Worm (Caenorhabditis elegans) whole organism, late embryonic: Measurements from ENCODE around the gene mmab-1.

Source experiments
- C08G9.2 ChIP-seq: sonication (generic microtip); optimal IDR thresholded peaks from 2 replicates; lab custom pipeline; 2016; ENCODE audit warnings: mild to moderate bottlenecking, missing genetic modification characterization, moderate library complexity, missing compliant biosample characterization
- F13H6.1 ChIP-seq: sonication (generic microtip); optimal IDR thresholded peaks from 2 replicates; lab custom pipeline; 2016; ENCODE audit warnings: missing genetic modification characterization, missing compliant biosample characterization
- ahr-1 ChIP-seq: sonication (generic microtip); optimal IDR thresholded peaks from 2 replicates; lab custom pipeline; 2016; ENCODE audit warnings: missing genetic modification characterization, missing compliant biosample characterization
- ceh-14 ChIP-seq: sonication (generic microtip); optimal IDR thresholded peaks from 2 replicates; lab custom pipeline; 2016; ENCODE audit warnings: missing genotype, missing genetic modification characterization, missing compliant biosample characterization
- ceh-18 ChIP-seq: sonication (generic microtip); optimal IDR thresholded peaks from 2 replicates; lab custom pipeline; 2016; ENCODE audit warnings: missing genetic modification characterization, missing compliant biosample characterization
- ceh-19 ChIP-seq: fragments of 200-800 bp; sonication (Bioruptor generic); optimal IDR thresholded peaks from 2 replicates; lab custom pipeline; 2018; ENCODE audit warnings: mild to moderate bottlenecking, missing genetic modification characterization, missing compliant biosample characterization
- ceh-2 ChIP-seq: sonication (generic microtip); optimal IDR thresholded peaks from 2 replicates; lab custom pipeline; 2016; ENCODE audit warnings: missing genotype, missing genetic modification characterization, missing compliant biosample characterization
- ceh-24 ChIP-seq: sonication (generic microtip); optimal IDR thresholded peaks from 2 replicates; lab custom pipeline; 2016; ENCODE audit warnings: mild to moderate bottlenecking, missing genetic modification characterization, missing compliant biosample characterization
- ceh-30 ChIP-seq: fragments of 150-350 bp; optimal IDR thresholded peaks from 2 replicates; lab custom pipeline; 2014; ENCODE audit warnings: missing biosample characterization, missing genetic modification characterization
- ceh-34 ChIP-seq: sonication (generic microtip); optimal IDR thresholded peaks from 2 replicates; lab custom pipeline; 2016; ENCODE audit warnings: mild to moderate bottlenecking, missing genetic modification characterization, missing compliant biosample characterization
- ceh-45 ChIP-seq: fragments of 200-800 bp; sonication (Bioruptor generic); IDR thresholded peaks from 2 replicates; pipeline ENCODE4 v1.3.6; 2022; ENCODE audit warnings: missing genetic modification reagents, missing genetic modification characterization, missing compliant biosample characterization
- ceh-48 ChIP-seq: sonication (generic microtip); optimal IDR thresholded peaks from 2 replicates; lab custom pipeline; 2016; ENCODE audit warnings: missing genetic modification characterization, inconsistent platforms, missing compliant biosample characterization
- ceh-6 ChIP-seq: fragments of 200-800 bp; sonication (Bioruptor generic); optimal IDR thresholded peaks from 2 replicates; lab custom pipeline; 2018; ENCODE audit warnings: mild to moderate bottlenecking, missing genetic modification characterization, missing compliant biosample characterization
- dve-1 ChIP-seq: sonication (generic microtip); optimal IDR thresholded peaks from 2 replicates; lab custom pipeline; 2017; ENCODE audit warnings: antibody characterized with exemption, mild to moderate bottlenecking, missing genetic modification characterization, missing compliant biosample characterization
- elt-2 ChIP-seq: sonication (generic microtip); optimal IDR thresholded peaks from 2 replicates; lab custom pipeline; 2016; ENCODE audit warnings: missing genetic modification reagents, missing genetic modification characterization, missing compliant biosample characterization
- elt-4 ChIP-seq: sonication (generic microtip); optimal IDR thresholded peaks from 2 replicates; lab custom pipeline; 2016; ENCODE audit warnings: missing genetic modification characterization, missing compliant biosample characterization
- ets-4 ChIP-seq: sonication (generic microtip); optimal IDR thresholded peaks from 2 replicates; lab custom pipeline; 2016; ENCODE audit warnings: missing genetic modification characterization, missing compliant biosample characterization
- eyg-1 ChIP-seq: sonication (generic microtip); optimal IDR thresholded peaks from 2 replicates; lab custom pipeline; 2016; ENCODE audit warnings: missing genotype, missing genetic modification characterization, missing compliant biosample characterization
- fax-1 ChIP-seq: sonication (generic microtip); optimal IDR thresholded peaks from 2 replicates; lab custom pipeline; 2016; ENCODE audit warnings: missing genotype, missing genetic modification characterization, missing compliant biosample characterization
- fkh-10 ChIP-seq: fragments of 150-350 bp; optimal IDR thresholded peaks from 2 replicates; lab custom pipeline; 2014; ENCODE audit warnings: missing biosample characterization, missing genetic modification reagents, missing genetic modification characterization
- gmeb-2 ChIP-seq: sonication (generic microtip); optimal IDR thresholded peaks from 2 replicates; lab custom pipeline; 2016; ENCODE audit warnings: missing genetic modification characterization, inconsistent platforms, missing compliant biosample characterization
- hlh-13 ChIP-seq: fragments of 200-800 bp; sonication (Bioruptor generic); optimal IDR thresholded peaks from 2 replicates; lab custom pipeline; 2018; ENCODE audit warnings: mild to moderate bottlenecking, missing genetic modification characterization, missing compliant biosample characterization
- hlh-30 ChIP-seq: sonication (generic microtip); optimal IDR thresholded peaks from 2 replicates; lab custom pipeline; 2017; ENCODE audit warnings: antibody characterized with exemption, missing genetic modification characterization, missing compliant biosample characterization; ENCODE audit not compliant: insufficient read depth
- hlh-6 ChIP-seq: sonication (generic microtip); optimal IDR thresholded peaks from 2 replicates; lab custom pipeline; 2016; ENCODE audit warnings: missing genotype, missing genetic modification characterization, missing compliant biosample characterization
- lin-11 ChIP-seq: fragments of 200-800 bp; sonication (Bioruptor generic); optimal IDR thresholded peaks from 2 replicates; lab custom pipeline; 2018; ENCODE audit warnings: mild to moderate bottlenecking, missing genetic modification characterization, missing compliant biosample characterization
- madf-2 ChIP-seq: sonication (generic microtip); optimal IDR thresholded peaks from 2 replicates; lab custom pipeline; 2017; ENCODE audit warnings: missing genetic modification characterization, missing compliant biosample characterization
- mec-3 ChIP-seq: sonication (generic microtip); optimal IDR thresholded peaks from 2 replicates; lab custom pipeline; 2016; ENCODE audit warnings: borderline replicate concordance, missing genetic modification characterization, missing compliant biosample characterization
- nfya-1 ChIP-seq: sonication (generic microtip); optimal IDR thresholded peaks from 2 replicates; lab custom pipeline; 2017; ENCODE audit warnings: missing genetic modification characterization, mild to moderate bottlenecking, missing compliant biosample characterization, antibody characterized with exemption, moderate library complexity
- nhr-11 ChIP-seq: fragments of 150-350 bp; optimal IDR thresholded peaks from 2 replicates; lab custom pipeline; 2014; ENCODE audit warnings: missing biosample characterization, missing genetic modification characterization
- pag-3 ChIP-seq: sonication (generic microtip); optimal IDR thresholded peaks from 2 replicates; lab custom pipeline; 2016; ENCODE audit warnings: missing compliant biosample characterization, missing genetic modification characterization, borderline replicate concordance
- pat-9 ChIP-seq: fragments of 200-800 bp; sonication (Bioruptor generic); optimal IDR thresholded peaks from 2 replicates; lab custom pipeline; 2018; ENCODE audit warnings: mild to moderate bottlenecking, missing genetic modification characterization, moderate library complexity, missing compliant biosample characterization
- pha-2 ChIP-seq: sonication (generic microtip); optimal IDR thresholded peaks from 2 replicates; lab custom pipeline; 2017; ENCODE audit warnings: mild to moderate bottlenecking, missing genetic modification characterization, missing compliant biosample characterization
- pha-4 ChIP-seq: fragments of 150-350 bp; optimal IDR thresholded peaks from 2 replicates; lab custom pipeline; 2018; ENCODE audit warnings: missing biosample characterization, missing genetic modification reagents, missing genetic modification characterization
- ref-2 ChIP-seq: sonication (generic microtip); optimal IDR thresholded peaks from 2 replicates; lab custom pipeline; 2016; ENCODE audit warnings: missing genetic modification characterization, missing compliant biosample characterization
- rnt-1 ChIP-seq: sonication (generic microtip); optimal IDR thresholded peaks from 2 replicates; lab custom pipeline; 2016; ENCODE audit warnings: missing genetic modification characterization, missing compliant biosample characterization
- sdc-2 ChIP-seq: sonication (generic microtip); optimal IDR thresholded peaks from 2 replicates; lab custom pipeline; 2016; ENCODE audit warnings: missing genotype, missing genetic modification characterization, missing compliant biosample characterization
- syd-9 ChIP-seq: sonication (generic microtip); optimal IDR thresholded peaks from 2 replicates; lab custom pipeline; 2016; ENCODE audit warnings: mild to moderate bottlenecking, missing genetic modification characterization, moderate library complexity, missing compliant biosample characterization
- tbx-2 ChIP-seq: sonication (generic microtip); optimal IDR thresholded peaks from 2 replicates; lab custom pipeline; 2016; ENCODE audit warnings: missing genetic modification characterization, missing compliant biosample characterization
- tbx-7 ChIP-seq: sonication (generic microtip); optimal IDR thresholded peaks from 2 replicates; lab custom pipeline; 2016; ENCODE audit warnings: missing genotype, missing genetic modification characterization, missing compliant biosample characterization
- unc-3 ChIP-seq, 2 experiments: fragments of 200-800 bp in 1 of 2; sonication (Bioruptor generic) in 1 of 2; sonication (generic microtip) in 1 of 2; conservative IDR thresholded peaks in 1 of 2; optimal IDR thresholded peaks in 1 of 2; 2 replicates each; pipeline versions ENCODE4 v1.3.6 to Lab custom; 2016 to 2022; ENCODE audit warnings: missing compliant biosample characterization in 2 of 2, missing genetic modification characterization in 2 of 2, missing genetic modification reagents in 1 of 2
- unc-55 ChIP-seq: sonication (generic microtip); optimal IDR thresholded peaks from 2 replicates; lab custom pipeline; 2017; ENCODE audit warnings: missing biosample characterization, missing genetic modification reagents, missing genetic modification characterization
- unc-86 ChIP-seq: sonication (generic microtip); optimal IDR thresholded peaks from 2 replicates; lab custom pipeline; 2016; ENCODE audit warnings: missing genetic modification characterization, missing compliant biosample characterization
- zip-5 ChIP-seq: sonication (generic microtip); optimal IDR thresholded peaks from 2 replicates; lab custom pipeline; 2016; ENCODE audit warnings: missing genetic modification characterization, missing compliant biosample characterization

Gene mmab-1

ce11 chrIII:4947352-4947751 lies 25.4 kb upstream of the mmab-1 start (continued):
- TF ChIP-seq ceh-24 (tag; lab: Kevin White, UChicago) (no peak), ceh-2 (tag; lab: Kevin White, UChicago) (peak; percentile 46), hlh-30 (tag; lab: Kevin White, UChicago) (peak; percentile 77), ets-4 (peak; percentile 19), ceh-45 (GFP tag; lab: Robert Waterston, UW) (no peak), sdc-2 (tag; lab: Kevin White, UChicago) (peak; percentile 55), ceh-34 (peak; percentile 84), pag-3 (tag; lab: Kevin White, UChicago) (no peak), unc-3 (GFP tag; conservative IDR thresholded peaks at IDR 0.05; lab: Robert Waterston, UW) (no peak), unc-3 (tag; optimal IDR thresholded peaks at IDR 0.05; lab: Kevin White, UChicago) (no peak), zip-5 (tag; lab: Kevin White, UChicago) (no peak), ceh-30 (tag; lab: Kevin White, UChicago) (no peak), mec-3 (peak; percentile 51), syd-9 (tag; lab: Kevin White, UChicago) (peak; percentile 42), hlh-13 (no peak), eyg-1 (peak; percentile 30), unc-55 (GFP tag; lab: Kevin White, UChicago) (no peak), madf-2 (tag; lab: Kevin White, UChicago) (no peak), tbx-2 (tag; lab: Kevin White, UChicago) (peak; percentile 86), ceh-6 (GFP tag; lab: Kevin White, UChicago) (peak; percentile 2), pha-4 (tag; lab: Kevin White, UChicago) (no peak), ahr-1 (tag; lab: Kevin White, UChicago) (no peak), lin-11 (tag; lab: Kevin White, UChicago) (no peak), rnt-1 (peak; percentile 85), ceh-19 (GFP tag; lab: Kevin White, UChicago) (peak; percentile 84), ref-2 (tag; lab: Kevin White, UChicago) (peak; percentile 80), fax-1 (peak; percentile 52), gmeb-2 (tag; lab: Kevin White, UChicago) (no peak), F13H6.1 (tag; lab: Kevin White, UChicago) (peak; percentile 33), dve-1 (no peak), pha-2 (tag; lab: Kevin White, UChicago) (peak; percentile 10), fkh-10 (no peak), pat-9 (tag; lab: Kevin White, UChicago) (no peak), C08G9.2 (tag; lab: Kevin White, UChicago) (peak; percentile 60), ceh-14 (tag; lab: Kevin White, UChicago) (peak; percentile 66), hlh-6 (tag; lab: Kevin White, UChicago) (peak; percentile 75)

DNA sequence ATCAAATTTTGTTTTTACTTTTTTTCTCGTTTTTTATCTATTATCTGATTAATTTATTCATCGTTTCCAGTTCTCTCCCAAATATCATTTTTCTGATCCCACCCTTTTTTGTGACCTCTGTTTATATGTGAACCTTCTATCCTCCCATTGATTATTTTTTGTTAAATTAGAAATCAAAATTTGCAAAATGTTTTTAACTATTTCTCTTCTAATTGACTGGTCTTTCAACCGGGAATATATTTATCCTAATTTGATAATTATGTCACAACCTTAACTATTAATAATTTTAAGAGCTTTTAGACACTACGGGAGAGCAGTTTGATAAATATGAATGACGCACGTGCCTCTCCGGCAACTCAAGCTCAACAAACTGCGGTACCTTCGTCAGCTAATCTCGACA lies 22.3 kb upstream of the mmab-1 start, which contains the start of gene ntl-9:
ntl-9 (plus strand) TSS at position 301 of the 400 bp plus-strand sequence.
- TF ChIP-seq nfya-1 (no peak), ceh-14 (tag; lab: Kevin White, UChicago) (no peak), nhr-11 (tag; lab: Kevin White, UChicago) (no peak), ceh-48 (tag; lab: Kevin White, UChicago) (no peak), elt-4 (tag; lab: Kevin White, UChicago) (no peak), unc-86 (tag; lab: Kevin White, UChicago) (no peak), ceh-18 (tag; lab: Kevin White, UChicago) (no peak), syd-9 (tag; lab: Kevin White, UChicago) (no peak), ceh-30 (tag; lab: Kevin White, UChicago) (no peak), elt-2 (no peak), tbx-7 (no peak), sdc-2 (tag; lab: Kevin White, UChicago) (no peak), unc-3 (GFP tag; conservative IDR thresholded peaks at IDR 0.05; lab: Robert Waterston, UW) (no peak), unc-3 (tag; optimal IDR thresholded peaks at IDR 0.05; lab: Kevin White, UChicago) (no peak)
